Worm (Caenorhabditis elegans) whole organism, L4/young adult: Measurements from ENCODE around the gene oac-39.

Source experiments
- W03F9.2 ChIP-seq: fragments of 150-350 bp; optimal IDR thresholded peaks from 2 replicates; lab custom pipeline; 2014; ENCODE audit warnings: missing biosample characterization, missing genetic modification characterization
- dao-5 ChIP-seq: sonication (generic microtip); optimal IDR thresholded peaks from 2 replicates; lab custom pipeline; 2016; ENCODE audit warnings: missing genotype, missing genetic modification characterization, moderate library complexity, missing compliant biosample characterization
- him-1 ChIP-seq: sonication (generic microtip); optimal IDR thresholded peaks from 2 replicates; lab custom pipeline; 2016; ENCODE audit warnings: missing genotype, missing genetic modification reagents, missing genetic modification characterization, missing compliant biosample characterization

oac-39 gene

ce11 chrV:251652-252051, at the start of gene oac-39:
Gene oac-39 (minus strand): TSS chrV:251752.
- TF ChIP-seq W03F9.2 (tag; lab: Kevin White, UChicago) (no peak), him-1 (tag; lab: Kevin White, UChicago) (no peak), dao-5 (tag; lab: Kevin White, UChicago) (no peak)

DNA sequence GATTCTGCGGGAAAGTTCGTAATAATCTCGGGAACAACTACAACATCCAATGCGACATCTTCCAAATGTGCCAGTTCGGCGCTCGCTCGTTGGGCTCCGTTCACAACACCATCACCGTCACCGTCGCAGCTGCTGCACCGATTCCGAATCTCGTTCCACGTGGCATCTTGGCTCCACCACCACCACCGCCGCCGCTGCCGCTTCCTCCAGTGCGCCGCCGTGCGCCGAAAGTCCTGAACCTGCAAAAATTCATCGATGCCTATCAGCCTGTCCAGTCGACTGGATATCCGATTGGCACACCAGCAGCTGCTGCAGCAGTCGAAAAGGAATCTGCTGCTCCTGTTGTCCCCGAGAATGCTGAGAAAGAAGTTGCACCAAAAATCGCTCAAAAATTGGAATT, 46.8 kb upstream of the oac-39 start:
- TF ChIP-seq W03F9.2 (tag; lab: Kevin White, UChicago), result no peak

ce11 chrV:297424-297991, 46.0 kb upstream of the oac-39 start, which contains the start of gene F33E11.2:
Gene F33E11.2 (plus strand): TSS chrV:297947.
- TF ChIP-seq dao-5 (tag; lab: Kevin White, UChicago) (no peak), him-1 (tag; lab: Kevin White, UChicago) (no peak), W03F9.2 (tag; lab: Kevin White, UChicago) (no peak)

DNA sequence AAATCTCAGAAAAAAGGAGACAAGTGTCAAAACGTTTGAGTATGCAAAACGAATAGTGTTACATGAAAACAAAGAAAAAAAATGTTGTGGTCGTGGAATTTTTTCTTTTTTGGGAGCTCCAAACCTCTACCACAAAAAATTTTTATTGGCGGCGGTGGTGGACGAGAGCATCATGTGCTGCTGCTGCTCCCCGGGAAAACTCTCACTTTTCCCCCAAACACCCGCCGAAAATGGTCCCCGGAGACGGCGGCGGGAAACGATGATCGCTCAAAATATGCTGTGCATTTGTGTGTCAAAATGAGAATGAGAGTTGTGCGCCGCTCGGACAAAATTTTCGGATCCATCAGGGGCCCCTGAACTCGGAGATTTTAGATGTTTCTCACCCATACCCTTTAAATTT, 44.2 kb upstream of the oac-39 start:
- TF ChIP-seq him-1 (tag; lab: Kevin White, UChicago) (no peak), dao-5 (tag; lab: Kevin White, UChicago) (no peak), W03F9.2 (tag; lab: Kevin White, UChicago) (no peak)

- TF ChIP-seq him-1 (tag; lab: Kevin White, UChicago), result no peak
- no peak for TF ChIP-seq dao-5 (tag; lab: Kevin White, UChicago)
- TF ChIP-seq W03F9.2 (tag; lab: Kevin White, UChicago), result no peak
Measured at ce11 chrV:285298-285697, 33.7 kb upstream of the oac-39 start.

DNA sequence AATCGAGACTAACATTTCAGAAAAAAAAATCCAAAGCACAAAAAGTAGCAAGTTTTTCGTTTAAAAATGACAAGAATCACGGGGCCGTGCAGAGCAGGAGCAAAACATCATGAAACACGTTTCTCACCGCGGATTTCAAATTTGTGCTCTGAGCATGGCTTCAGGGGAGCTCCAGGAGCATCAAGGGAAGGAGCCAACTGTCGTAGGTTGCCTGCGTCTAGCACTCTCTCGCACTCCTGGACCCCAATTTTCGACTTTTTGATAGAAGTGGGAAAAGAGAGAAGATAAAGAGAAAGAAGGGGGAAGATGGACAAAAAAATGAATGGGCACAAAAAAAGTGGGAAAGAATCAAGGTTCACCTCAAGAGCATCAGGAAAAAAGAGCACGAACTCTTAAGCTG, 33.3 kb upstream of the oac-39 start:
- no peak for TF ChIP-seq dao-5 (tag; lab: Kevin White, UChicago)
- no peak for TF ChIP-seq him-1 (tag; lab: Kevin White, UChicago)
- TF ChIP-seq W03F9.2 (tag; lab: Kevin White, UChicago), result no peak

DNA sequence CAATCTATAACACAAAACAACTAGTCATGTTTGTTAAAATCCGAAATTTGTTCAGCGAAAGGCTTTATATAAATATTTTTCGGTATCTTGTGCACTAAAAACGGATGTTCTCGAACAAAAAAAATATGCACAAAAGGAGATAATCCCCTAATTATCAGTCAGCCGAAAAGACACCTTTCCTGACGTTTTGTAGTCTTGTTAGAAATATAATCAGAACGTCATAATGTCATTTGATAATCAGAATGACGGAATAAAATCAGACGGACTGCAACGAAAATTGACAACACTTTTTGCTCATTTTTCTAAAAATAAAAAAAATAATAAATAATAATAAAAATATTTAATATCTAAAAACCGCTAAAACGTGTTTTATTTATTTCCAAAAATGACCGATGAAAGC, 32.4 kb upstream of the oac-39 start:
- TF ChIP-seq dao-5 (tag; lab: Kevin White, UChicago), result no peak

DNA sequence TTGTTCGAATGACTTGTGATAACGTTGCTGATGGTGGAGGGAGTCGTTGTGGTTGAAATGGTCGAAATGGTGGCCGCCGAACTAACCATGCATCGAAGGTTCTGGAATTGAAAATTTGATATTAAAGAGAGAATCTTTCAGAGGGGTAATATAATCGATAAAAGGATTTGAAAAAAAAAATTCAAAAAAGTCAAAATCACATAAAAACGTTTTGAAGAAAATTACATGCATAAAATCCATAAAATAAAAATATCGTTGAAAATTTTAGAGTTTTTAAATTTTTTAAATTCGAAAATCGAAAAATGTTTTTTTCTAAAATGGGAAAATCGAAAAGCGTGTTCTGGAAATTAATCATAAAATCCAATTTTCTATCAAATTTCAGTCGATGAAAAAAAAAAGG, 30.1 kb upstream of the oac-39 start, which contains the start of gene npr-5:
Gene npr-5 (minus strand): TSS at position 101 of the 400 bp plus-strand sequence.
- TF ChIP-seq him-1 (tag; lab: Kevin White, UChicago) (no peak), dao-5 (tag; lab: Kevin White, UChicago) (no peak), W03F9.2 (tag; lab: Kevin White, UChicago) (no peak)

ce11 chrV:281111-281510, 29.6 kb upstream of the oac-39 start:
- TF ChIP-seq W03F9.2 (tag; lab: Kevin White, UChicago), result no peak
- no peak for TF ChIP-seq dao-5 (tag; lab: Kevin White, UChicago)
- TF ChIP-seq him-1 (tag; lab: Kevin White, UChicago), result no peak

DNA sequence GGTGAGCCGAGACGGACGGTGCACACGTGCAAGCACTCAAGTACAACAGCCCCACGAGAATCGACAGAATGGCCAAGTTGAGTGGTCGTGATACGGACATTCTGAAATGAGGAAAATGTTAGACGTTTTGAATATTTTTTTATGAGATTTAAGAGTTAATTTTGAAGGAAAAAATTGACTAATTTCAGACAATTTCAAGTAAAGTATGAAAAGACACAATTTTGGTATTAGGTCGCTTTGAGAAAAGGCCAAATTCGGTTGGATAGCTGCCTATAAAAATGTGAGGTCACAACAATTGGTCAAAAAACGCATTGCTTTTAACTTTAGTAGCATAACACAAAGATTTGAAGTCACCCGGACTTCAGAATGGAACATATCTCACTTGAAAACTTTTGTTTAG, 21.3 kb upstream of the oac-39 start, which contains the start of gene nlp-70:
Gene nlp-70 (minus strand): TSS at position 101 of the 400 bp plus-strand sequence.
- TF ChIP-seq him-1 (tag; lab: Kevin White, UChicago), result no peak
- no peak for TF ChIP-seq dao-5 (tag; lab: Kevin White, UChicago)
- no peak for TF ChIP-seq W03F9.2 (tag; lab: Kevin White, UChicago)

DNA sequence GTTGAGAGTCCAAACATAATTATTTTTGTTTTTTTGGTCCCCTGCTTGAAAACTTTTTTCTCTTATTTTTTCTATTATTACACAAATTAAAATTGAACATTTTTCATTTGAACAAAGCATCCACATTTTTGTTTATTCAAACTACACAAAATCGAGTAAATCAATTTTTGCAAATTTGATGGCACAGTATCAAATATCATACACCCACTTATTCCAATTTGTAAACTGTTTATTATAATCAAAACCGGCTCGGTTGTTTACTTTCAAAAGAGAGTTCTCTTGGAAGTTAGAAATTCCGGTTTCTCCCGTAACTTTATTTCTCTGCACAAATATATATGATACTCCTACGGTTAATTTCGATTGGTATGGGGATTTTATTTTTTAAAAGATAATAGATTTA, 16.5 kb upstream of the oac-39 start, which contains the start of gene lgc-26:
Gene lgc-26 (plus strand): TSS at position 301 of the 400 bp plus-strand sequence.
- TF ChIP-seq W03F9.2 (tag; lab: Kevin White, UChicago) (no peak), him-1 (tag; lab: Kevin White, UChicago) (no peak), dao-5 (tag; lab: Kevin White, UChicago) (no peak)

ce11 chrV:265062-265963, 13.8 kb upstream of the oac-39 start:
- TF ChIP-seq him-1 (tag; lab: Kevin White, UChicago), result peak; percentile 53

DNA sequence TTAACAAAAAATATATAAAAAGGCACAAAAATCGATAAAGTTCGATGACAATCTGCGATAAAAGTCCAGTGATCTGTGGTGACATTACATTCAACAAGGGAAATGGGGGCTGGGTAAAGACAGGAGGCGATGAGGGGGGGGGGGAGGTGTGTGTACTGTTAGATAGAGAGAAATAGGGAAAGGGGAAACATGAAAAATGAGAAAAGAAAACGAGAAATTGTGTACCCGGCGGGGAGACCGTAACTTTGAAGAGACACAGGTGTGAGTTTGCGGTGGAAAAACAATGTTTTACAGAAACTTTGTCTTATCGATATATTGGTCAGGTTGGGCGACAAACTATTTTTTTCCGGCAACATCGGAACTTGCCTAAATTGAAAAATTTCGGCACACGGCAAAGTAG, 8.8 kb upstream of the oac-39 start:
- TF ChIP-seq dao-5 (tag; lab: Kevin White, UChicago), result no peak
- TF ChIP-seq him-1 (tag; lab: Kevin White, UChicago), result no peak
- no peak for TF ChIP-seq W03F9.2 (tag; lab: Kevin White, UChicago)

DNA sequence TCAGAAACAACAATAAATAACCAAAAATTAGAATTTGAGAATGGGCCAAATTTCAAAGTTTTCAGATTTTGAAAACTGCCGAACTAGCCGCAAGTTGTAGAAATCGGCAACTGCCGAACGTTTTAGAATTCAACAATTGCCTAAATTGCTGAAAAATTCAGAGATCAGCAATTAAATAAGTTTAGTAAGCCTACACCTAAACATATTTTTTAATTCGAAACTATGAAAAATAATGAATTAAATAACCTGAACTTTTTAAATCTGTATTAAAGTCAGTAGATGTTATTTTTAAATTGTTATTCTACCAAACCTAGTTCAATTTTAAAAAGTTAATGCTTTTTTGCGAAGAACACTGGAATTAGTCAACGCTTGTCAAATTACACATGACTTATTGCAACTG, 7.2 kb upstream of the oac-39 start, which contains the start of gene nhr-204:
Gene nhr-204 (minus strand): TSS at position 101 of the 400 bp plus-strand sequence.
- TF ChIP-seq him-1 (tag; lab: Kevin White, UChicago), result no peak
- TF ChIP-seq W03F9.2 (tag; lab: Kevin White, UChicago), result no peak
- no peak for TF ChIP-seq dao-5 (tag; lab: Kevin White, UChicago)
